Worm (Caenorhabditis elegans) whole organism, young adult: Measurements from ENCODE around the gene T24D5.3.
A peak's percentile ranks its signal among the peaks of the same experiment; 100 is the strongest.

ENCODE experiments used
- B0261.1 ChIP-seq: sonication (generic microtip); optimal IDR thresholded peaks from 2 replicates; lab custom pipeline; 2016; ENCODE audit warnings: mild to moderate bottlenecking, missing genetic modification characterization, moderate library complexity, missing compliant biosample characterization
- C06A6.2 ChIP-seq: fragments of 200-800 bp; sonication (Bioruptor generic); conservative IDR thresholded peaks from 2 replicates; pipeline ENCODE4 v1.3.6; 2022; ENCODE audit warnings: missing genetic modification characterization, missing compliant biosample characterization
- D2030.7 ChIP-seq: fragments of 200-800 bp; sonication (Bioruptor generic); IDR thresholded peaks from 2 replicates; pipeline ENCODE4 v1.3.6; 2022; ENCODE audit warnings: missing genetic modification reagents, missing genetic modification characterization, missing compliant biosample characterization
- F23B12.7 ChIP-seq: sonication (generic microtip); optimal IDR thresholded peaks from 2 replicates; lab custom pipeline; 2017; ENCODE audit warnings: missing genetic modification characterization, mild to moderate bottlenecking, missing compliant biosample characterization, antibody characterized with exemption, moderate library complexity; ENCODE audit not compliant: insufficient read depth
- F52B5.7 ChIP-seq: sonication (generic microtip); optimal IDR thresholded peaks from 2 replicates; lab custom pipeline; 2016; ENCODE audit warnings: mild to moderate bottlenecking, missing genetic modification characterization, missing compliant biosample characterization
- F55B11.4 ChIP-seq: sonication (generic microtip); optimal IDR thresholded peaks from 2 replicates; lab custom pipeline; 2016; ENCODE audit warnings: missing compliant biosample characterization, missing genetic modification characterization, borderline replicate concordance; ENCODE audit not compliant: insufficient read depth
- K11D2.4 ChIP-seq: fragments of 200-800 bp; sonication (Bioruptor generic); IDR thresholded peaks from 2 replicates; pipeline ENCODE4 v1.3.6; 2022; ENCODE audit warnings: missing genetic modification reagents, missing genetic modification characterization, missing compliant biosample characterization
- K12H6.12 ChIP-seq: fragments of 200-800 bp; sonication (Bioruptor generic); optimal IDR thresholded peaks from 2 replicates; lab custom pipeline; 2018; ENCODE audit warnings: mild to moderate bottlenecking, missing genetic modification characterization, missing compliant biosample characterization
- Y95B8A.8 ChIP-seq: fragments of 200-800 bp; sonication (Bioruptor generic); IDR thresholded peaks from 2 replicates; pipeline ENCODE4 v1.3.6; 2022; ENCODE audit warnings: missing genetic modification reagents, missing genetic modification characterization, missing compliant biosample characterization
- aptf-2 ChIP-seq: fragments of 200-800 bp; sonication (Bioruptor generic); conservative IDR thresholded peaks from 2 replicates; pipeline ENCODE4 v1.3.6; 2022; ENCODE audit warnings: missing genetic modification reagents, missing genetic modification characterization, missing compliant biosample characterization
- aptf-3 ChIP-seq: fragments of 200-800 bp; sonication (Bioruptor generic); IDR thresholded peaks from 2 replicates; pipeline ENCODE4 v1.3.6; 2022; ENCODE audit warnings: missing genetic modification characterization, missing compliant biosample characterization
- athp-1 ChIP-seq: sonication (generic microtip); optimal IDR thresholded peaks from 2 replicates; lab custom pipeline; 2017; ENCODE audit warnings: mild to moderate bottlenecking, missing genetic modification characterization, missing compliant biosample characterization
- attf-6 ChIP-seq: fragments of 200-800 bp; sonication (Bioruptor generic); IDR thresholded peaks from 2 replicates; pipeline ENCODE4 v1.3.6; 2022; ENCODE audit warnings: missing genetic modification reagents, missing genetic modification characterization, missing compliant biosample characterization
- bed-2 ChIP-seq: fragments of 200-800 bp; sonication (Bioruptor generic); IDR thresholded peaks from 2 replicates; pipeline ENCODE4 v1.3.6; 2022; ENCODE audit warnings: missing genetic modification reagents, missing genetic modification characterization, missing compliant biosample characterization
- ceh-40 ChIP-seq: fragments of 200-800 bp; sonication (Bioruptor generic); IDR thresholded peaks from 2 replicates; pipeline ENCODE4 v1.3.6; 2022; ENCODE audit warnings: missing genetic modification characterization, missing compliant biosample characterization
- die-1 ChIP-seq: sonication (generic microtip); optimal IDR thresholded peaks from 2 replicates; lab custom pipeline; 2016; ENCODE audit warnings: missing genotype, mild to moderate bottlenecking, missing genetic modification characterization, missing compliant biosample characterization
- dox-1 ChIP-seq: fragments of 200-800 bp; sonication (Bioruptor generic); IDR thresholded peaks from 2 replicates; pipeline ENCODE4 v1.3.6; 2022; ENCODE audit warnings: missing genetic modification reagents, missing genetic modification characterization, missing compliant biosample characterization
- efl-1 ChIP-seq: fragments of 150-350 bp; optimal IDR thresholded peaks from 2 replicates; lab custom pipeline; 2014; ENCODE audit warnings: missing biosample characterization, missing genetic modification reagents, missing genetic modification characterization
- egl-18 ChIP-seq: fragments of 200-800 bp; sonication (Bioruptor generic); IDR thresholded peaks from 2 replicates; pipeline ENCODE4 v1.3.6; 2022; ENCODE audit warnings: missing genetic modification reagents, missing genetic modification characterization, missing compliant biosample characterization
- egrh-3 ChIP-seq: fragments of 200-800 bp; sonication (Bioruptor generic); IDR thresholded peaks from 2 replicates; pipeline ENCODE4 v1.3.6; 2022; ENCODE audit warnings: missing genetic modification reagents, missing genetic modification characterization, missing compliant biosample characterization
- ets-4 ChIP-seq: fragments of 200-800 bp; sonication (Bioruptor generic); optimal IDR thresholded peaks from 2 replicates; lab custom pipeline; 2018; ENCODE audit warnings: mild to moderate bottlenecking, missing genetic modification characterization, missing compliant biosample characterization
- hlh-12 ChIP-seq: sonication (generic microtip); optimal IDR thresholded peaks from 2 replicates; lab custom pipeline; 2016; ENCODE audit warnings: missing genetic modification characterization, missing compliant biosample characterization
- hlh-26 ChIP-seq: fragments of 200-800 bp; sonication (Bioruptor generic); conservative IDR thresholded peaks from 2 replicates; pipeline ENCODE4 v1.3.6; 2022; ENCODE audit warnings: missing genetic modification reagents, missing genetic modification characterization, missing compliant biosample characterization
- hmg-20 ChIP-seq: fragments of 200-800 bp; sonication (Bioruptor generic); IDR thresholded peaks from 2 replicates; pipeline ENCODE4 v1.3.6; 2022; ENCODE audit warnings: missing genetic modification reagents, missing genetic modification characterization, missing compliant biosample characterization
- hrde-1 ChIP-seq: sonication (generic microtip); optimal IDR thresholded peaks from 2 replicates; lab custom pipeline; 2016; ENCODE audit warnings: missing genetic modification characterization, mild to moderate bottlenecking, missing compliant biosample characterization, moderate library complexity, missing genotype, missing genetic modification reagents, borderline replicate concordance
- lag-1 ChIP-seq: fragments of 200-800 bp; sonication (Bioruptor generic); IDR thresholded peaks from 2 replicates; pipeline ENCODE4 v1.3.6; 2022; ENCODE audit warnings: missing genetic modification reagents, missing genetic modification characterization, missing compliant biosample characterization
- lin-26 ChIP-seq: fragments of 200-800 bp; sonication (Bioruptor generic); IDR thresholded peaks from 2 replicates; pipeline ENCODE4 v1.3.6; 2022; ENCODE audit warnings: missing genetic modification reagents, missing genetic modification characterization, missing compliant biosample characterization
- lir-1 ChIP-seq: fragments of 200-800 bp; sonication (Bioruptor generic); conservative IDR thresholded peaks from 2 replicates; pipeline ENCODE4 v1.3.6; 2022; ENCODE audit warnings: missing genetic modification reagents, missing genetic modification characterization, missing compliant biosample characterization
- lsl-1 ChIP-seq: fragments of 200-800 bp; sonication (Bioruptor generic); optimal IDR thresholded peaks from 2 replicates; lab custom pipeline; 2018; ENCODE audit warnings: mild to moderate bottlenecking, missing genetic modification characterization, moderate library complexity, missing compliant biosample characterization
- madf-6 ChIP-seq: fragments of 200-800 bp; sonication (Bioruptor generic); IDR thresholded peaks from 2 replicates; pipeline ENCODE4 v1.3.6; 2022; ENCODE audit warnings: missing genetic modification reagents, missing genetic modification characterization, missing compliant biosample characterization
- mcd-1 ChIP-seq: fragments of 200-800 bp; sonication (Bioruptor generic); IDR thresholded peaks from 2 replicates; pipeline ENCODE4 v1.3.6; 2022; ENCODE audit warnings: missing genetic modification reagents, missing genetic modification characterization, missing compliant biosample characterization
- mel-28 ChIP-seq: sonication (generic microtip); optimal IDR thresholded peaks from 2 replicates; lab custom pipeline; 2016; ENCODE audit warnings: borderline replicate concordance, mild to moderate bottlenecking, missing genetic modification characterization, missing compliant biosample characterization
- mxl-1 ChIP-seq: sonication (generic microtip); optimal IDR thresholded peaks from 2 replicates; lab custom pipeline; 2016; ENCODE audit warnings: missing genetic modification characterization, missing compliant biosample characterization
- nhr-179 ChIP-seq: sonication (generic microtip); optimal IDR thresholded peaks from 2 replicates; lab custom pipeline; 2016; ENCODE audit warnings: mild to moderate bottlenecking, missing genetic modification characterization, missing compliant biosample characterization
- rcor-1 ChIP-seq: fragments of 200-800 bp; sonication (Bioruptor generic); IDR thresholded peaks from 2 replicates; pipeline ENCODE4 v1.3.6; 2022; ENCODE audit warnings: missing genetic modification reagents, missing genetic modification characterization, missing compliant biosample characterization
- rec-8 ChIP-seq, 2 experiments: sonication (generic microtip); optimal IDR thresholded peaks; 2 replicates each; lab custom pipeline; 2016; ENCODE audit warnings: mild to moderate bottlenecking in 2 of 2, missing genetic modification characterization in 2 of 2, missing genetic modification reagents in 2 of 2, missing genotype in 2 of 2, missing biosample characterization in 1 of 2, missing compliant biosample characterization in 1 of 2, moderate library complexity in 1 of 2
- repo-1 ChIP-seq: sonication (generic microtip); optimal IDR thresholded peaks from 2 replicates; lab custom pipeline; 2017; ENCODE audit warnings: mild to moderate bottlenecking, missing genetic modification characterization, missing compliant biosample characterization
- sea-2 ChIP-seq: fragments of 200-800 bp; sonication (Bioruptor generic); IDR thresholded peaks from 2 replicates; pipeline ENCODE4 v1.3.6; 2022; ENCODE audit warnings: missing genetic modification characterization, missing compliant biosample characterization
- snpc-1.3 ChIP-seq: sonication (generic microtip); optimal IDR thresholded peaks from 2 replicates; lab custom pipeline; 2017; ENCODE audit warnings: missing genetic modification characterization, mild to moderate bottlenecking, missing compliant biosample characterization, antibody characterized with exemption, moderate library complexity, missing genotype, missing genetic modification reagents; ENCODE audit not compliant: insufficient read depth
- somi-1 ChIP-seq: fragments of 200-800 bp; sonication (Bioruptor generic); optimal IDR thresholded peaks from 2 replicates; lab custom pipeline; 2018; ENCODE audit warnings: mild to moderate bottlenecking, missing genetic modification characterization, missing compliant biosample characterization
- sptf-2 ChIP-seq: fragments of 200-800 bp; sonication (Bioruptor generic); optimal IDR thresholded peaks from 2 replicates; lab custom pipeline; 2018; ENCODE audit warnings: mild to moderate bottlenecking, missing genetic modification characterization, missing compliant biosample characterization
- tbp1 ChIP-seq: fragments of 200-800 bp; sonication (Bioruptor generic); optimal IDR thresholded peaks from 2 replicates; lab custom pipeline; 2018; ENCODE audit warnings: mild to moderate bottlenecking, missing genetic modification characterization, missing compliant biosample characterization
- tbx-9 ChIP-seq: sonication (generic microtip); optimal IDR thresholded peaks from 2 replicates; lab custom pipeline; 2016; ENCODE audit warnings: borderline replicate concordance, missing genetic modification characterization, inconsistent platforms, missing compliant biosample characterization
- tlf-1 ChIP-seq: fragments of 200-800 bp; sonication (Bioruptor generic); optimal IDR thresholded peaks from 2 replicates; lab custom pipeline; 2018; ENCODE audit warnings: mild to moderate bottlenecking, missing genetic modification characterization, missing compliant biosample characterization
- unc-130 ChIP-seq: sonication (generic microtip); optimal IDR thresholded peaks from 2 replicates; lab custom pipeline; 2016; ENCODE audit warnings: missing genetic modification reagents, missing genetic modification characterization, missing compliant biosample characterization
- ztf-22 ChIP-seq: fragments of 200-800 bp; sonication (Bioruptor generic); optimal IDR thresholded peaks from 2 replicates; lab custom pipeline; 2018; ENCODE audit warnings: mild to moderate bottlenecking, missing genetic modification characterization, moderate library complexity, missing compliant biosample characterization
- ztf-25 ChIP-seq: fragments of 200-800 bp; sonication (Bioruptor generic); IDR thresholded peaks from 2 replicates; pipeline ENCODE4 v1.3.6; 2022; ENCODE audit warnings: missing genetic modification reagents, missing genetic modification characterization, missing compliant biosample characterization
- ztf-3 ChIP-seq: fragments of 200-800 bp; sonication (Bioruptor generic); optimal IDR thresholded peaks from 2 replicates; lab custom pipeline; 2018; ENCODE audit warnings: mild to moderate bottlenecking, missing genetic modification characterization, missing compliant biosample characterization

Gene T24D5.3

ce11 chrX:12563589-12563988 lies 16.3 kb upstream of the T24D5.3 start (continued):
- TF ChIP-seq rec-8 (tag; optimal IDR thresholded peaks at IDR 0.05; lab: Kevin White, UChicago) = peak; percentile 85 to 89
- no peak; the same call in none of the 2 replicates for TF ChIP-seq egrh-3 (GFP tag; lab: Robert Waterston, UW)
- TF ChIP-seq aptf-3 (GFP tag; lab: Robert Waterston, UW) = no peak; the same call in 1 of the 2 replicates
- TF ChIP-seq hlh-12 (tag; lab: Kevin White, UChicago) = peak; percentile 78
- TF ChIP-seq somi-1 (GFP tag; lab: Kevin White, UChicago) = peak; percentile 67
- peak; percentile 93 for TF ChIP-seq ceh-40 (GFP tag; lab: Robert Waterston, UW)
- TF ChIP-seq hmg-20 (GFP tag; lab: Robert Waterston, UW) = peak; percentile 86; the same call in 1 of the 2 replicates
- peak; percentile 51 for TF ChIP-seq unc-130 (GFP tag; lab: Kevin White, UChicago)
- TF ChIP-seq sea-2 (GFP tag; lab: Robert Waterston, UW) = peak; percentile 65; the same call in 1 of the 2 replicates
- TF ChIP-seq aptf-2 = no peak
- peak; percentile 96 for TF ChIP-seq die-1 (tag; lab: Kevin White, UChicago)
- no peak for TF ChIP-seq F55B11.4 (tag; lab: Kevin White, UChicago)
- peak; percentile 86 for TF ChIP-seq K11D2.4
- TF ChIP-seq hlh-26 (GFP tag; lab: Robert Waterston, UW) = no peak
- TF ChIP-seq mxl-1 (tag; lab: Kevin White, UChicago) = peak; percentile 93
- TF ChIP-seq F23B12.7 (tag; lab: Kevin White, UChicago) = peak; percentile 75
- TF ChIP-seq F52B5.7 (tag; lab: Kevin White, UChicago) = no peak
- TF ChIP-seq tbx-9 (tag; lab: Kevin White, UChicago) = no peak
- no peak for TF ChIP-seq madf-6 (GFP tag; lab: Robert Waterston, UW)
- peak; percentile 76 for TF ChIP-seq athp-1
- peak; percentile 88 for TF ChIP-seq rcor-1
- no peak for TF ChIP-seq ztf-22
- TF ChIP-seq D2030.7 = peak; percentile 70
- TF ChIP-seq B0261.1 (tag; lab: Kevin White, UChicago) = peak; percentile 98
- peak; percentile 53 for TF ChIP-seq ztf-3 (GFP tag; lab: Kevin White, UChicago)
- peak; percentile 57; the same call in 1 of the 2 replicates for TF ChIP-seq C06A6.2 (GFP tag; lab: Robert Waterston, UW)
- TF ChIP-seq nhr-179 (tag; lab: Kevin White, UChicago) = peak; percentile 76
- peak; percentile 27; the same call in 1 of the 2 replicates for TF ChIP-seq lir-1 (GFP tag; lab: Robert Waterston, UW)
- TF ChIP-seq sptf-2 (GFP tag; lab: Kevin White, UChicago) = peak; percentile 92
- peak; percentile 51; the same call in 1 of the 2 replicates for TF ChIP-seq bed-2 (GFP tag; lab: Robert Waterston, UW)
- peak; percentile 75 for TF ChIP-seq hrde-1
- TF ChIP-seq lag-1 (GFP tag; lab: Robert Waterston, UW) = no peak
- peak; percentile 76 for TF ChIP-seq ets-4 (GFP tag; lab: Kevin White, UChicago)
- TF ChIP-seq attf-6 = peak; percentile 81
- peak; percentile 79 for TF ChIP-seq repo-1
- no peak for TF ChIP-seq efl-1 (GFP tag; lab: Kevin White, UChicago)
- no peak for TF ChIP-seq lsl-1 (GFP tag; lab: Kevin White, UChicago)
- peak; percentile 50 for TF ChIP-seq mel-28 (tag; lab: Kevin White, UChicago)
- peak; percentile 26 for TF ChIP-seq tlf-1 (GFP tag; lab: Kevin White, UChicago)
- TF ChIP-seq tbp1 (GFP tag; lab: Kevin White, UChicago) = peak; percentile 97
- TF ChIP-seq egl-18 (GFP tag; lab: Robert Waterston, UW) = peak; percentile 84
- peak; percentile 93 for TF ChIP-seq ztf-25 (GFP tag; lab: Robert Waterston, UW)
- TF ChIP-seq mcd-1 = no peak; the same call in 1 of the 2 replicates
- peak; percentile 98 for TF ChIP-seq lin-26 (GFP tag; lab: Robert Waterston, UW)
- peak; percentile 70 for TF ChIP-seq K12H6.12 (tag; lab: Kevin White, UChicago)
- peak; percentile 91 for TF ChIP-seq snpc-1.3 (tag; lab: Kevin White, UChicago)
- TF ChIP-seq Y95B8A.8 (GFP tag; lab: Robert Waterston, UW) = no peak
- no peak; the same call in 1 of the 2 replicates for TF ChIP-seq dox-1 (GFP tag; lab: Robert Waterston, UW)
